Worm (Caenorhabditis elegans) whole organism, mixed stage, embryonic: Measurements from ENCODE around the gene C39D10.11.

Experiments
- bed-3 ChIP-seq: fragments of 200-800 bp; sonication (Bioruptor generic); optimal IDR thresholded peaks from 3 replicates; lab custom pipeline; 2018; ENCODE audit warnings: mild to moderate bottlenecking, missing genetic modification characterization, moderate library complexity, missing compliant biosample characterization
- ces-1 ChIP-seq: fragments of 150-350 bp; optimal IDR thresholded peaks from 2 replicates; lab custom pipeline; 2014; ENCODE audit warnings: missing biosample characterization, missing genetic modification reagents, missing genetic modification characterization
- elt-1 ChIP-seq: sonication (generic microtip); optimal IDR thresholded peaks from 2 replicates; lab custom pipeline; 2017; ENCODE audit warnings: missing genetic modification characterization, mild to moderate bottlenecking, missing compliant biosample characterization, antibody characterized with exemption, moderate library complexity, borderline replicate concordance; ENCODE audit not compliant: insufficient read depth
- lin-32 ChIP-seq: fragments of 200-800 bp; sonication (Bioruptor generic); optimal IDR thresholded peaks from 2 replicates; lab custom pipeline; 2018; ENCODE audit warnings: mild to moderate bottlenecking, missing genetic modification characterization, missing compliant biosample characterization
- mep-1 ChIP-seq: fragments of 150-350 bp; optimal IDR thresholded peaks from 2 replicates; lab custom pipeline; 2017; ENCODE audit warnings: missing biosample characterization, missing genetic modification reagents, missing genetic modification characterization, inconsistent platforms
- nhr-12 ChIP-seq: fragments of 150-350 bp; optimal IDR thresholded peaks from 2 replicates; lab custom pipeline; 2014; ENCODE audit warnings: missing biosample characterization, missing genetic modification characterization
- nhr-237 ChIP-seq: fragments of 150-350 bp; optimal IDR thresholded peaks from 2 replicates; lab custom pipeline; 2014; ENCODE audit warnings: missing biosample characterization, missing genetic modification characterization
- nhr-28 ChIP-seq: fragments of 150-350 bp; optimal IDR thresholded peaks from 2 replicates; lab custom pipeline; 2014; ENCODE audit warnings: missing biosample characterization, missing genetic modification characterization
- snpc-4 ChIP-seq: fragments of 150-350 bp; optimal IDR thresholded peaks from 2 replicates; lab custom pipeline; 2014; ENCODE audit warnings: missing biosample characterization, missing genetic modification characterization
- sptf-1 ChIP-seq: sonication (generic microtip); optimal IDR thresholded peaks from 2 replicates; lab custom pipeline; 2017; ENCODE audit warnings: mild to moderate bottlenecking, missing genetic modification characterization, moderate library complexity, missing compliant biosample characterization
- unc-62 ChIP-seq: fragments of 150-350 bp; optimal IDR thresholded peaks from 2 replicates; lab custom pipeline; 2014; ENCODE audit warnings: missing biosample characterization, missing genetic modification reagents, missing genetic modification characterization
- ztf-11 ChIP-seq: fragments of 150-350 bp; optimal IDR thresholded peaks from 2 replicates; lab custom pipeline; 2014; ENCODE audit warnings: missing biosample characterization, missing genetic modification characterization

- TF ChIP-seq ces-1 (GFP tag; lab: Kevin White, UChicago) (no peak), mep-1 (no peak), sptf-1 (tag; lab: Kevin White, UChicago) (no peak), elt-1 (tag; lab: Kevin White, UChicago) (no peak), nhr-237 (tag; lab: Kevin White, UChicago) (no peak), unc-62 (no peak), nhr-28 (no peak), lin-32 (GFP tag; lab: Kevin White, UChicago) (no peak), nhr-12 (no peak), ztf-11 (tag; lab: Kevin White, UChicago) (no peak), snpc-4 (tag; lab: Kevin White, UChicago) (no peak), bed-3 (GFP tag; lab: Kevin White, UChicago) (no peak)
Measured at ce11 chrX:7886200-7886599, 16.9 kb upstream of the C39D10.11 start.
